Worm (Caenorhabditis elegans) whole organism, L3 larva: Measurements from ENCODE around the gene drap-1.

Experiments
- ama-1 ChIP-seq: fragments of 150-350 bp; optimal IDR thresholded peaks from 2 replicates; lab custom pipeline; 2018
- ceh-16 ChIP-seq: sonication (generic microtip); optimal IDR thresholded peaks from 2 replicates; lab custom pipeline; 2017; ENCODE audit warnings: missing biosample characterization, missing genetic modification characterization
- ceh-28 ChIP-seq: fragments of 150-350 bp; optimal IDR thresholded peaks from 2 replicates; lab custom pipeline; 2014; ENCODE audit warnings: missing biosample characterization, missing genetic modification reagents, missing genetic modification characterization
- ceh-82 ChIP-seq: fragments of 150-350 bp; optimal IDR thresholded peaks from 2 replicates; lab custom pipeline; 2014; ENCODE audit warnings: missing biosample characterization, missing genetic modification characterization
- ceh-9 ChIP-seq: sonication (generic microtip); optimal IDR thresholded peaks from 2 replicates; lab custom pipeline; 2018; ENCODE audit warnings: missing biosample characterization, missing genetic modification characterization
- egl-27 ChIP-seq: sonication (generic microtip); optimal IDR thresholded peaks from 4 replicates; lab custom pipeline; 2017; ENCODE audit warnings: missing biosample characterization, missing genetic modification reagents, missing genetic modification characterization
- egl-5 ChIP-seq: fragments of 150-350 bp; optimal IDR thresholded peaks from 2 replicates; lab custom pipeline; 2017; ENCODE audit warnings: missing biosample characterization, missing genetic modification reagents, missing genetic modification characterization, inconsistent platforms
- elt-2 ChIP-seq: sonication (generic microtip); optimal IDR thresholded peaks from 2 replicates; lab custom pipeline; 2016; ENCODE audit warnings: missing genetic modification reagents, mild to moderate bottlenecking, missing genetic modification characterization, missing compliant biosample characterization
- elt-3 ChIP-seq, 3 experiments: fragments of 150-350 bp in 1 of 3; sonication (generic microtip) in 2 of 3; optimal IDR thresholded peaks; 2 replicates in 2 of 3; 4 replicates in 1 of 3; lab custom pipeline; 2014 to 2017; ENCODE audit warnings: missing biosample characterization in 3 of 3, missing genetic modification characterization in 3 of 3
- eor-1 ChIP-seq, 2 experiments: fragments of 150-350 bp; optimal IDR thresholded peaks; 2 replicates each; lab custom pipeline; 2014 to 2018; ENCODE audit warnings: missing biosample characterization in 2 of 2, missing genetic modification characterization in 2 of 2
- fkh-10 ChIP-seq: sonication (generic microtip); optimal IDR thresholded peaks from 2 replicates; lab custom pipeline; 2017; ENCODE audit warnings: missing biosample characterization, missing genetic modification reagents, missing genetic modification characterization
- fkh-2 ChIP-seq: fragments of 150-350 bp; optimal IDR thresholded peaks from 2 replicates; lab custom pipeline; 2014; ENCODE audit warnings: missing biosample characterization, missing genetic modification reagents, missing genetic modification characterization
- fos-1 ChIP-seq: fragments of 150-350 bp; optimal IDR thresholded peaks from 2 replicates; lab custom pipeline; 2014; ENCODE audit warnings: missing biosample characterization, missing genetic modification characterization
- hmg-11 ChIP-seq: sonication (generic microtip); optimal IDR thresholded peaks from 2 replicates; lab custom pipeline; 2016; ENCODE audit warnings: missing genetic modification characterization, missing compliant biosample characterization
- lin-15B ChIP-seq: fragments of 150-350 bp; optimal IDR thresholded peaks from 2 replicates; lab custom pipeline; 2014; ENCODE audit warnings: missing biosample characterization, missing genetic modification characterization
- lin-39 ChIP-seq: fragments of 150-350 bp; optimal IDR thresholded peaks from 2 replicates; lab custom pipeline; 2018; ENCODE audit warnings: missing biosample characterization, missing genetic modification reagents, missing genetic modification characterization
- lsy-12 ChIP-seq: sonication (generic microtip); optimal IDR thresholded peaks from 2 replicates; lab custom pipeline; 2016; ENCODE audit warnings: mild to moderate bottlenecking, missing genetic modification characterization, missing compliant biosample characterization
- mdl-1 ChIP-seq: fragments of 150-350 bp; optimal IDR thresholded peaks from 2 replicates; lab custom pipeline; 2014; ENCODE audit warnings: missing biosample characterization, missing genetic modification characterization
- mml-1 ChIP-seq: fragments of 150-350 bp; sonication (generic microtip); optimal IDR thresholded peaks from 3 replicates; lab custom pipeline; 2014; ENCODE audit warnings: missing biosample characterization, missing genetic modification characterization
- nfya-1 ChIP-seq: sonication (generic microtip); optimal IDR thresholded peaks from 2 replicates; lab custom pipeline; 2017; ENCODE audit warnings: missing genetic modification characterization, mild to moderate bottlenecking, missing compliant biosample characterization, antibody characterized with exemption, moderate library complexity; ENCODE audit not compliant: insufficient read depth
- nhr-23 ChIP-seq: fragments of 150-350 bp; optimal IDR thresholded peaks from 2 replicates; lab custom pipeline; 2014; ENCODE audit warnings: missing biosample characterization, missing genetic modification reagents, missing genetic modification characterization
- nhr-237 ChIP-seq: fragments of 150-350 bp; optimal IDR thresholded peaks from 2 replicates; lab custom pipeline; 2014; ENCODE audit warnings: missing biosample characterization, missing genetic modification characterization
- nhr-25 ChIP-seq: sonication (generic microtip); optimal IDR thresholded peaks from 2 replicates; lab custom pipeline; 2017; ENCODE audit warnings: missing biosample characterization, missing genetic modification characterization
- nhr-43 ChIP-seq: sonication (generic microtip); optimal IDR thresholded peaks from 2 replicates; lab custom pipeline; 2016; ENCODE audit warnings: mild to moderate bottlenecking, missing genetic modification characterization, missing compliant biosample characterization; ENCODE audit not compliant: poor library complexity, severe bottlenecking
- nhr-67 ChIP-seq: fragments of 150-350 bp; optimal IDR thresholded peaks from 2 replicates; lab custom pipeline; 2014; ENCODE audit warnings: missing biosample characterization, missing genetic modification characterization
- nhr-77 ChIP-seq: fragments of 150-350 bp; optimal IDR thresholded peaks from 2 replicates; lab custom pipeline; 2014; ENCODE audit warnings: missing biosample characterization, missing genetic modification characterization
- pha-4 ChIP-seq: fragments of 150-350 bp; optimal IDR thresholded peaks from 2 replicates; lab custom pipeline; 2014; ENCODE audit warnings: missing biosample characterization, missing genetic modification reagents, missing genetic modification characterization
- pqm-1 ChIP-seq: fragments of 150-350 bp; optimal IDR thresholded peaks from 2 replicates; lab custom pipeline; 2017; ENCODE audit warnings: missing biosample characterization, missing genetic modification characterization, inconsistent platforms
- sea-2 ChIP-seq: fragments of 150-350 bp; sonication (generic microtip); optimal IDR thresholded peaks from 4 replicates; lab custom pipeline; 2014; ENCODE audit warnings: missing biosample characterization, missing genetic modification reagents, missing genetic modification characterization
- skn-1 ChIP-seq: fragments of 150-350 bp; optimal IDR thresholded peaks from 2 replicates; lab custom pipeline; 2014; ENCODE audit warnings: missing biosample characterization, missing genetic modification characterization
- snpc-4 ChIP-seq: fragments of 150-350 bp; optimal IDR thresholded peaks from 2 replicates; lab custom pipeline; 2014; ENCODE audit warnings: missing biosample characterization, missing genetic modification characterization
- tbx-2 ChIP-seq: sonication (generic microtip); optimal IDR thresholded peaks from 2 replicates; lab custom pipeline; 2016; ENCODE audit warnings: mild to moderate bottlenecking, missing genetic modification characterization, missing compliant biosample characterization
- unc-62 ChIP-seq: fragments of 150-350 bp; sonication (generic microtip); optimal IDR thresholded peaks from 4 replicates; lab custom pipeline; 2014; ENCODE audit warnings: missing biosample characterization, missing genetic modification reagents, missing genetic modification characterization
- zag-1 ChIP-seq: fragments of 150-350 bp; optimal IDR thresholded peaks from 2 replicates; lab custom pipeline; 2014; ENCODE audit warnings: missing biosample characterization, missing genetic modification characterization
- ztf-11 ChIP-seq: fragments of 150-350 bp; optimal IDR thresholded peaks from 2 replicates; lab custom pipeline; 2014; ENCODE audit warnings: missing biosample characterization, missing genetic modification characterization

drap-1 gene

ce11 chrV:9692649-9693112, 37.2 kb upstream of the drap-1 start, which contains the start of gene ZK287.7:
Gene ZK287.7 (plus strand): TSS chrV:9693062.
- TF ChIP-seq elt-3 (tag; optimal IDR thresholded peaks at IDR 0.05; lab: Kevin White, UChicago) (no peak), fos-1 (tag; lab: Kevin White, UChicago) (no peak), snpc-4 (no peak)

DNA sequence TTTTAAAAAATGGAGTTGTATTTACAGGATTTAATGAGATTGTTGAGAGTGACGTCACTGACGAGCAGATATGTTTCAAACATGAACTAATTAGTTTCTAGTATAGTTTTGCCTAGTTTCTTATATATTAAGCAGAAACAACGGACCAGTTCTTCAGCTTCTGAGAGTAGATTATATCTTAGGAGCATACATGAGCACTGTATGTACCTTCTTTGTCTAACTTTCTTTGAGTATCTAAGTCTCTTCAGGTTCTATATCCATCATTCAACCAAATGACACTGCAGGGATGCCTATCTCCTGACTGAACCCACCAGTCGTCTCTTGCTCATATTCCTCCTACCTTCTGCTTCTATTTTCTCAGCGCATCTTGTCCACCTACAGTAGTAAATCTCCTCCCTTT, 33.2 kb upstream of the drap-1 start, which contains the start of gene her-1:
TSS of gene her-1 (plus strand) at position 301 of the 400 bp plus-strand sequence.
- no peak for TF ChIP-seq fkh-2 (tag; lab: Kevin White, UChicago)
- TF ChIP-seq unc-62 (GFP tag; lab: Kevin White, UChicago), result no peak
- no peak for TF ChIP-seq ama-1 (lab: Kevin White, UChicago)
- TF ChIP-seq eor-1 (tag; optimal IDR thresholded peaks at IDR 0.05; lab: Kevin White, UChicago), result no peak
- TF ChIP-seq pqm-1 (tag; lab: Kevin White, UChicago), result no peak
- TF ChIP-seq nhr-43 (tag; lab: Kevin White, UChicago), result no peak
- no peak for TF ChIP-seq ceh-16 (tag; lab: Kevin White, UChicago)
- TF ChIP-seq lsy-12 (tag; lab: Kevin White, UChicago), result no peak
- TF ChIP-seq ceh-28 (tag; lab: Kevin White, UChicago), result no peak
- TF ChIP-seq pha-4 (tag; lab: Kevin White, UChicago), result no peak
- no peak for TF ChIP-seq ceh-9
- TF ChIP-seq ztf-11 (tag; lab: Kevin White, UChicago), result no peak
- TF ChIP-seq nhr-23 (tag; lab: Kevin White, UChicago), result no peak
- TF ChIP-seq fkh-10 (GFP tag; lab: Kevin White, UChicago), result no peak
- no peak for TF ChIP-seq nhr-25 (tag; lab: Kevin White, UChicago)

ce11 chrV:9699216-9699615, 30.7 kb upstream of the drap-1 start:
- TF ChIP-seq mml-1 (tag; lab: Kevin White, UChicago) (no peak), elt-2 (tag; lab: Kevin White, UChicago) (peak; percentile 15)

ce11 chrV:9701861-9702260, 28.0 kb upstream of the drap-1 start:
- TF ChIP-seq pqm-1 (tag; lab: Kevin White, UChicago) (peak; percentile 32), elt-2 (tag; lab: Kevin White, UChicago) (peak; percentile 70), fos-1 (tag; lab: Kevin White, UChicago) (no peak)

ce11 chrV:9702755-9703154, 27.2 kb upstream of the drap-1 start, which contains the start of gene xbx-6:
Gene xbx-6 (plus strand): TSS chrV:9703055.
- TF ChIP-seq fkh-2 (tag; lab: Kevin White, UChicago), result no peak
- TF ChIP-seq lin-39, result no peak
- TF ChIP-seq nfya-1, result no peak
- TF ChIP-seq hmg-11, result no peak
- no peak for TF ChIP-seq mdl-1 (tag; lab: Kevin White, UChicago)
- TF ChIP-seq sea-2, result no peak

ce11 chrV:9703549-9703948, 26.4 kb upstream of the drap-1 start:
- no peak for TF ChIP-seq fos-1 (tag; lab: Kevin White, UChicago)
- no peak for TF ChIP-seq egl-5 (tag; lab: Kevin White, UChicago)
- no peak for TF ChIP-seq nhr-237 (tag; lab: Kevin White, UChicago)
- no peak for TF ChIP-seq pqm-1 (tag; lab: Kevin White, UChicago)
- no peak for TF ChIP-seq elt-3 (tag; optimal IDR thresholded peaks at IDR 0.05; lab: Kevin White, UChicago)
- no peak for TF ChIP-seq zag-1 (tag; lab: Kevin White, UChicago)
- TF ChIP-seq tbx-2, result no peak
- no peak for TF ChIP-seq nhr-67 (tag; lab: Kevin White, UChicago)
- TF ChIP-seq egl-27, result no peak
- TF ChIP-seq nhr-43 (tag; lab: Kevin White, UChicago), result no peak
- no peak for TF ChIP-seq lin-15B (tag; lab: Kevin White, UChicago)
- no peak for TF ChIP-seq ceh-82 (tag; lab: Kevin White, UChicago)
- no peak for TF ChIP-seq skn-1 (tag; lab: Kevin White, UChicago)
- TF ChIP-seq nhr-77 (tag; lab: Kevin White, UChicago), result no peak
- no peak for TF ChIP-seq ama-1 (lab: Kevin White, UChicago)
- TF ChIP-seq nhr-25 (tag; lab: Kevin White, UChicago), result no peak
- no peak for TF ChIP-seq nfya-1
- no peak for TF ChIP-seq fkh-10 (GFP tag; lab: Kevin White, UChicago)
- TF ChIP-seq snpc-4, result no peak
- TF ChIP-seq ceh-16 (tag; lab: Kevin White, UChicago), result no peak
